Worm (Caenorhabditis elegans): Measurements from ENCODE around the gene nhr-25.

nhr-25 gene

DNA sequence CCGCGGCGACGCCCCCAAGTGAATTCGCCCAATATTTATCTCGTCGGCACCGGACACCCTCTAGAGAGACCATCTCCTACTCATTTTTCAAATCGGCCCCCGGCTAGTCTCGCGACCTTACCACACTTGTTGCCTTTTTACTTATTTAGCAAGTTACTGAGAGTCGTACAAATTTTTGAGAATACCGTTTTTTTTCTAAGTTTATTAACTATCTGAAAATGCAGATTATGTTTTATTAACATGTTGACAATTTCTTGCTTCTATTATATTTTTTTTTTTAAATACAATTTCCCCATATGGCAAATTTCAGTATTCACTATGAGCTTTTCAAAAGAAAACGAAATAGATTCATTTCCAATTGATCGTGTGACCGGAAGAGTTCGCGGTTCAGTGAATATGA, 31.5 kb upstream of the nhr-25 start, which contains the start of the genes F11C1.4 and F11C1.10:
F11C1.4 (plus strand) TSS at position 301 of the 400 bp plus-strand sequence.
F11C1.10 (plus strand) TSS at position 309 of the 400 bp plus-strand sequence.
- no peak for TF ChIP-seq nhr-23 (tag; optimal IDR thresholded peaks at IDR 0.05)

DNA sequence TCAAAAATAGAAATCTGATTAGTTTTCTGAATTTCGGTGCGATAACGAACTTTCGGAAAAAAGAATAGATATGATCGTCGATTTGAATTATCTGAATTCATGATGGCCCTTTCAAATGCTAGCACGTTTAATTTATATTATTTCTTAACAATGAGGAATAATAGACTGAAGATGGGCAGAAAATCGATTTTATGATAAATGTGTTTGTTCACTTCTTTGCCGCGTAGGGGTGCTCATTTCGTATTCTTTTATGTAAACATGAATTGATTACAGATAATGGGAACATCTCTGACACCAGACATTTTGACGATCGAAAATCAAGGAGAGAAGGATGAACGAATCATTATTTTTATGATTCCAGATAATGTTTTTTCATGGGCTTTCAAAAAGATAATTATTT, 30.8 kb upstream of the nhr-25 start, which contains the start of gene F11C1.9:
F11C1.9 (minus strand) TSS at position 101 of the 400 bp plus-strand sequence.
- TF ChIP-seq nhr-25 (tag; optimal IDR thresholded peaks at IDR 0.05) (no peak), fkh-10 (GFP tag; optimal IDR thresholded peaks at IDR 0.05) (no peak), hmg-11 (tag; optimal IDR thresholded peaks at IDR 0.05) (no peak), nhr-12 (tag; optimal IDR thresholded peaks at IDR 0.05) (no peak), pha-4 (tag; optimal IDR thresholded peaks at IDR 0.05) (peak; percentile 6), elt-2 (tag; optimal IDR thresholded peaks at IDR 0.05) (peak; percentile 18), skn-1 (tag; optimal IDR thresholded peaks at IDR 0.05) (no peak), egl-5 (tag; optimal IDR thresholded peaks at IDR 0.05) (no peak), mml-1 (tag; optimal IDR thresholded peaks at IDR 0.05) (no peak), ama-1 (optimal IDR thresholded peaks at IDR 0.05) (no peak), sea-2 (GFP tag; optimal IDR thresholded peaks at IDR 0.05) (no peak), elt-3 (tag; optimal IDR thresholded peaks at IDR 0.05) (no peak), eor-1 (tag; optimal IDR thresholded peaks at IDR 0.05) (no peak), ceh-28 (tag; optimal IDR thresholded peaks at IDR 0.05) (no peak), ztf-11 (tag; optimal IDR thresholded peaks at IDR 0.05) (no peak)

DNA sequence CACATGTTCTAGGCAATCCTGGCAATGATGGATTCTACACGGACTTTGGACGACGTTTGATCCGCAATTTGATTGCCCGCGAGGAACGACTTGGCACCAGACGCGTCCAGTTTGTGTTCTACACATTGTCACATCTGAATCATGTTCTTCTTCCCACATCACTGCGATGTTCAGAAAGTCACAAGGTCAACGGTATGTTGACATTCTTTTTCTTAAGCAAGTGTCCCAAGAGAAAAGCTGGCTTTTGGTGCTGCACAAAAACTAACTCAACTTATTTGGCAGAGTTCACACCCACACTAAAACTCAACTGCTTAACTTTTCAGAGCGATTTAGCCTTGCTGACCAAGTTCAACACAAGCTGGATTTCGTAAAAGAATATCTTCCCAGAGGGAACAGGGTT, 29.7 kb upstream of the nhr-25 start:
- TF ChIP-seq fos-1 (tag; optimal IDR thresholded peaks at IDR 0.05) = no peak

DNA sequence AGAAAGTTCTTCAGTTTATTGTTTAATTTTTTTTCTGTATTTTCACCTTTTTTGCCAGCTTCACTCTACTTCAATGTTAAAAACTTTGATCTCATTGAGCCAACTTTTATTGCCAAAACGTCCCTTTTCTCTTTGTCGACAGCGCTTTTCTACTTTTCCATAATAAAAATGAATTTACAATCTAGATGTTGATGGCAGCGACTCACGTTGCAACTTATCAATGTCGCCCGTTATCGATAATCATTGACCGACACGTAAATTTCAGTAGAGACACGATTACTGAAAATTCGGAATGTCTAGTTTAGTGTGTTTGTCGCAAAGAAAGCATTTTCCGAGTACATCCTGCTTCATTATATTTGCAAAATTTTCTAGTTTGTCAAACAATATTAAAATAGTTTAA, 28.5 kb upstream of the nhr-25 start:
- no peak for TF ChIP-seq nhr-237 (tag; optimal IDR thresholded peaks at IDR 0.05)
- no peak for TF ChIP-seq nhr-11 (tag; optimal IDR thresholded peaks at IDR 0.05)
- TF ChIP-seq elt-1 (tag; optimal IDR thresholded peaks at IDR 0.05) = no peak
- peak; percentile 54 for TF ChIP-seq pqm-1 (tag; optimal IDR thresholded peaks at IDR 0.05)
- peak; percentile 70 for TF ChIP-seq elt-2 (tag; optimal IDR thresholded peaks at IDR 0.05)

DNA sequence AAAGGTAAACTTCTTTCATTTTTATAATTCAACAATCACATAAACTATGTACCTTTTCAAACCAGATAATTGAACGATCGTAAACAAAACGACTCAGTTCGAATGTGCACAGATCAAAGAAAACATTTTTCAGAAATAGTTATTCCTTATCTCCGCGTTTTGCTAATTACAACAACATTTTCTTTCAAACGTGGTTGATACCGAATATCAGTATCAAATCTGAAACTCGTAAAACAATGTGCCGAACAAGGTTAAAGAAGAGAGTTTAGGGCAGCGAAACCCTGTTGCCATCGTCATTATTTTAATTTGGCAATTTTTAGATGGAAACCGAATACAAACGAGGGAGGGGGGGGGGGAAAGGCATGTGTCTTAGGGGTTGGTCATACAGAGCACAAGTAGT, 26.9 kb upstream of the nhr-25 start, which contains the start of gene scav-4:
scav-4 (plus strand) TSS at position 383 of the 400 bp plus-strand sequence.
- TF ChIP-seq ceh-16 (tag; optimal IDR thresholded peaks at IDR 0.05) = no peak
- no peak for TF ChIP-seq nhr-25 (tag; optimal IDR thresholded peaks at IDR 0.05)
- no peak for TF ChIP-seq nhr-76 (tag; optimal IDR thresholded peaks at IDR 0.05)
- no peak for TF ChIP-seq nhr-43 (tag; optimal IDR thresholded peaks at IDR 0.05; ENCODE audit: poor library complexity, severe bottlenecking)
- peak; percentile 3 for TF ChIP-seq pha-4 (tag; optimal IDR thresholded peaks at IDR 0.05)
- TF ChIP-seq nhr-11 (tag; optimal IDR thresholded peaks at IDR 0.05) = no peak
- no peak for TF ChIP-seq nhr-12 (tag; optimal IDR thresholded peaks at IDR 0.05)
- TF ChIP-seq pqm-1 (tag; optimal IDR thresholded peaks at IDR 0.05) = peak; percentile 31
- no peak for TF ChIP-seq daf-12 (tag; optimal IDR thresholded peaks at IDR 0.05)
- TF ChIP-seq elt-2 (tag; optimal IDR thresholded peaks at IDR 0.05) = peak; percentile 86
- no peak for TF ChIP-seq unc-39 (tag; optimal IDR thresholded peaks at IDR 0.05)
- TF ChIP-seq ztf-4 (tag; optimal IDR thresholded peaks at IDR 0.05) = no peak
- TF ChIP-seq nhr-23 (tag; optimal IDR thresholded peaks at IDR 0.05) = no peak
- no peak for TF ChIP-seq egl-5 (tag; optimal IDR thresholded peaks at IDR 0.05)
- TF ChIP-seq tbx-2 (tag; optimal IDR thresholded peaks at IDR 0.05) = no peak
- no peak for TF ChIP-seq fos-1 (tag; optimal IDR thresholded peaks at IDR 0.05)

DNA sequence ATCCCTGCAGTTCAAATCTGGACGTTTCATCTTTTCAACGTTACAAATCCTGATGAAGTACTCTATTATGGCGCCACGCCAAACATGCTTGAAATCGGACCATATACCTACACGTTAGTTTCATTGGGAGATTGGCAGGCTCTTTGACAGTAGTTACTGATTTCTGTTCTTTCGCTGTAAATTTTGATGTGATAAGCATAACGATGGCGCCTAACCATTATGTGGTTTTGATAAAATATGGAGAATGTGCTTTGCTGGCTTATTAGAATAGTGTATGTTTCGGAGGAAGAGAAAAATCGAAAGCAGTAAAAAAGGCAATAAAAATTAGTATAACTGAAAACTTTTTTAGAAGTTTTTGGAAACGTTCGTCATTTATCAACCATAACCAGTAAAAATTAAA, 25.6 kb upstream of the nhr-25 start:
- no peak for TF ChIP-seq fos-1 (tag; optimal IDR thresholded peaks at IDR 0.05)
- peak; percentile 77 for TF ChIP-seq elt-2 (tag; optimal IDR thresholded peaks at IDR 0.05)

DNA sequence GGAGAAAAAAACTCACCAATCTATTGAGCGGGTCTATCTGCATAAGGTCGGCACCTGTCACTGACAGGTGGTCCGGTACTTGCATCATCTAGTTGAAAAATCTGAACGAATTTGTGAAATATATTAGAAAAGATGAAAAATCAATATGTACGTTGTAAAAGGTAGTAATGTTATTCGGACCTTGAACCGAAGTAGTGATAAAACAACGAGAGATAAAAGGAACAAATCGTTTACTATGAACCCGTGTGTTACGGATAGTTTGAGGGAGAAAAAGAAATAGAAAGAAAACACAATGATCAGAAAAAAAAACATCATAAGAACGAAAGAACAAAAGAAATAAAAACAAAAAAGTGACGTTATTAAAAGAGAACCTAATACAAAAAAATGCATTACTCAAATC, 21.2 kb upstream of the nhr-25 start, which contains the start of gene mff-1:
mff-1 (minus strand) TSS at position 101 of the 400 bp plus-strand sequence.
- TF ChIP-seq lin-39 (tag; optimal IDR thresholded peaks at IDR 0.05) (no peak), snpc-4 (tag; optimal IDR thresholded peaks at IDR 0.05) (no peak), ceh-16 (tag; optimal IDR thresholded peaks at IDR 0.05) (no peak), lin-15B (tag; optimal IDR thresholded peaks at IDR 0.05) (no peak), R02D3.7 (tag; optimal IDR thresholded peaks at IDR 0.05) (no peak), aly-2 (tag; optimal IDR thresholded peaks at IDR 0.05) (no peak), ceh-28 (tag; optimal IDR thresholded peaks at IDR 0.05) (no peak), nhr-25 (tag; optimal IDR thresholded peaks at IDR 0.05) (no peak)
